Worm (Caenorhabditis elegans) whole organism, L3 larva: ENCODE results near the gene Y39A1C.1.
A peak's percentile ranks its signal among the peaks of the same experiment; 100 is the strongest.

Source experiments
- R02D3.7 ChIP-seq: fragments of 150-350 bp; optimal IDR thresholded peaks from 2 replicates; lab custom pipeline; 2014; ENCODE audit warnings: missing biosample characterization, missing genetic modification characterization
- ZK546.5 ChIP-seq: sonication (generic microtip); optimal IDR thresholded peaks from 2 replicates; lab custom pipeline; 2017; ENCODE audit warnings: missing biosample characterization, missing genetic modification characterization
- aly-2 ChIP-seq: fragments of 150-350 bp; optimal IDR thresholded peaks from 2 replicates; lab custom pipeline; 2014; ENCODE audit warnings: missing biosample characterization, missing genetic modification characterization
- ama-1 ChIP-seq: fragments of 150-350 bp; optimal IDR thresholded peaks from 2 replicates; lab custom pipeline; 2018
- ceh-16 ChIP-seq: sonication (generic microtip); optimal IDR thresholded peaks from 2 replicates; lab custom pipeline; 2017; ENCODE audit warnings: missing biosample characterization, missing genetic modification characterization
- ceh-82 ChIP-seq: fragments of 150-350 bp; optimal IDR thresholded peaks from 2 replicates; lab custom pipeline; 2014; ENCODE audit warnings: missing biosample characterization, missing genetic modification characterization
- ceh-9 ChIP-seq: sonication (generic microtip); optimal IDR thresholded peaks from 2 replicates; lab custom pipeline; 2018; ENCODE audit warnings: missing biosample characterization, missing genetic modification characterization
- egl-27 ChIP-seq: sonication (generic microtip); optimal IDR thresholded peaks from 4 replicates; lab custom pipeline; 2017; ENCODE audit warnings: missing biosample characterization, missing genetic modification reagents, missing genetic modification characterization
- elt-1 ChIP-seq: fragments of 150-350 bp; optimal IDR thresholded peaks from 2 replicates; lab custom pipeline; 2014; ENCODE audit warnings: missing biosample characterization, missing genetic modification characterization
- elt-2 ChIP-seq: sonication (generic microtip); optimal IDR thresholded peaks from 2 replicates; lab custom pipeline; 2016; ENCODE audit warnings: missing genetic modification reagents, mild to moderate bottlenecking, missing genetic modification characterization, missing compliant biosample characterization
- elt-3 ChIP-seq, 3 experiments: fragments of 150-350 bp in 1 of 3; sonication (generic microtip) in 2 of 3; optimal IDR thresholded peaks; 2 replicates in 2 of 3; 4 replicates in 1 of 3; lab custom pipeline; 2014 to 2017; ENCODE audit warnings: missing biosample characterization in 3 of 3, missing genetic modification characterization in 3 of 3
- eor-1 ChIP-seq, 2 experiments: fragments of 150-350 bp; optimal IDR thresholded peaks; 2 replicates each; lab custom pipeline; 2014 to 2018; ENCODE audit warnings: missing biosample characterization in 2 of 2, missing genetic modification characterization in 2 of 2
- fkh-10 ChIP-seq: sonication (generic microtip); optimal IDR thresholded peaks from 2 replicates; lab custom pipeline; 2017; ENCODE audit warnings: missing biosample characterization, missing genetic modification reagents, missing genetic modification characterization
- fkh-2 ChIP-seq: fragments of 150-350 bp; optimal IDR thresholded peaks from 2 replicates; lab custom pipeline; 2014; ENCODE audit warnings: missing biosample characterization, missing genetic modification reagents, missing genetic modification characterization
- fos-1 ChIP-seq: fragments of 150-350 bp; optimal IDR thresholded peaks from 2 replicates; lab custom pipeline; 2014; ENCODE audit warnings: missing biosample characterization, missing genetic modification characterization
- hmg-11 ChIP-seq: sonication (generic microtip); optimal IDR thresholded peaks from 2 replicates; lab custom pipeline; 2016; ENCODE audit warnings: missing genetic modification characterization, missing compliant biosample characterization
- jun-1 ChIP-seq: fragments of 150-350 bp; optimal IDR thresholded peaks from 2 replicates; lab custom pipeline; 2014; ENCODE audit warnings: missing biosample characterization, missing genetic modification reagents, missing genetic modification characterization
- lin-15B ChIP-seq: fragments of 150-350 bp; optimal IDR thresholded peaks from 2 replicates; lab custom pipeline; 2014; ENCODE audit warnings: missing biosample characterization, missing genetic modification characterization
- lin-39 ChIP-seq: fragments of 150-350 bp; optimal IDR thresholded peaks from 2 replicates; lab custom pipeline; 2018; ENCODE audit warnings: missing biosample characterization, missing genetic modification reagents, missing genetic modification characterization
- mdl-1 ChIP-seq: fragments of 150-350 bp; optimal IDR thresholded peaks from 2 replicates; lab custom pipeline; 2014; ENCODE audit warnings: missing biosample characterization, missing genetic modification characterization
- mml-1 ChIP-seq: fragments of 150-350 bp; sonication (generic microtip); optimal IDR thresholded peaks from 3 replicates; lab custom pipeline; 2014; ENCODE audit warnings: missing biosample characterization, missing genetic modification characterization
- nfya-1 ChIP-seq: sonication (generic microtip); optimal IDR thresholded peaks from 2 replicates; lab custom pipeline; 2017; ENCODE audit warnings: missing genetic modification characterization, mild to moderate bottlenecking, missing compliant biosample characterization, antibody characterized with exemption, moderate library complexity; ENCODE audit not compliant: insufficient read depth
- nhr-11 ChIP-seq: fragments of 150-350 bp; optimal IDR thresholded peaks from 2 replicates; lab custom pipeline; 2014; ENCODE audit warnings: missing biosample characterization, missing genetic modification characterization
- nhr-23 ChIP-seq: fragments of 150-350 bp; optimal IDR thresholded peaks from 2 replicates; lab custom pipeline; 2014; ENCODE audit warnings: missing biosample characterization, missing genetic modification reagents, missing genetic modification characterization
- nhr-237 ChIP-seq: fragments of 150-350 bp; optimal IDR thresholded peaks from 2 replicates; lab custom pipeline; 2014; ENCODE audit warnings: missing biosample characterization, missing genetic modification characterization
- nhr-25 ChIP-seq: sonication (generic microtip); optimal IDR thresholded peaks from 2 replicates; lab custom pipeline; 2017; ENCODE audit warnings: missing biosample characterization, missing genetic modification characterization
- nhr-28 ChIP-seq: fragments of 150-350 bp; optimal IDR thresholded peaks from 2 replicates; lab custom pipeline; 2014; ENCODE audit warnings: missing biosample characterization, missing genetic modification characterization
- nhr-43 ChIP-seq: sonication (generic microtip); optimal IDR thresholded peaks from 2 replicates; lab custom pipeline; 2016; ENCODE audit warnings: mild to moderate bottlenecking, missing genetic modification characterization, missing compliant biosample characterization; ENCODE audit not compliant: poor library complexity, severe bottlenecking
- nhr-67 ChIP-seq: fragments of 150-350 bp; optimal IDR thresholded peaks from 2 replicates; lab custom pipeline; 2014; ENCODE audit warnings: missing biosample characterization, missing genetic modification characterization
- nhr-76 ChIP-seq: fragments of 150-350 bp; sonication (generic microtip); optimal IDR thresholded peaks from 5 replicates; lab custom pipeline; 2014; ENCODE audit warnings: missing biosample characterization, missing genetic modification characterization
- nhr-77 ChIP-seq: fragments of 150-350 bp; optimal IDR thresholded peaks from 2 replicates; lab custom pipeline; 2014; ENCODE audit warnings: missing biosample characterization, missing genetic modification characterization
- pha-4 ChIP-seq: fragments of 150-350 bp; optimal IDR thresholded peaks from 2 replicates; lab custom pipeline; 2014; ENCODE audit warnings: missing biosample characterization, missing genetic modification reagents, missing genetic modification characterization
- sea-2 ChIP-seq: fragments of 150-350 bp; sonication (generic microtip); optimal IDR thresholded peaks from 4 replicates; lab custom pipeline; 2014; ENCODE audit warnings: missing biosample characterization, missing genetic modification reagents, missing genetic modification characterization
- skn-1 ChIP-seq: fragments of 150-350 bp; optimal IDR thresholded peaks from 2 replicates; lab custom pipeline; 2014; ENCODE audit warnings: missing biosample characterization, missing genetic modification characterization
- snpc-4 ChIP-seq: fragments of 150-350 bp; optimal IDR thresholded peaks from 2 replicates; lab custom pipeline; 2014; ENCODE audit warnings: missing biosample characterization, missing genetic modification characterization
- tbx-2 ChIP-seq: sonication (generic microtip); optimal IDR thresholded peaks from 2 replicates; lab custom pipeline; 2016; ENCODE audit warnings: mild to moderate bottlenecking, missing genetic modification characterization, missing compliant biosample characterization
- unc-39 ChIP-seq: sonication (generic microtip); optimal IDR thresholded peaks from 4 replicates; lab custom pipeline; 2017; ENCODE audit warnings: missing biosample characterization, missing genetic modification characterization
- zag-1 ChIP-seq: fragments of 150-350 bp; optimal IDR thresholded peaks from 2 replicates; lab custom pipeline; 2014; ENCODE audit warnings: missing biosample characterization, missing genetic modification characterization
- ztf-11 ChIP-seq: fragments of 150-350 bp; optimal IDR thresholded peaks from 2 replicates; lab custom pipeline; 2014; ENCODE audit warnings: missing biosample characterization, missing genetic modification characterization
- ztf-4 ChIP-seq: fragments of 150-350 bp; optimal IDR thresholded peaks from 2 replicates; lab custom pipeline; 2014; ENCODE audit warnings: missing biosample characterization, missing genetic modification characterization

Gene Y39A1C.1

ce11 chrIII:10888824-10889223, 33.6 kb downstream of the Y39A1C.1 start:
- no peak for TF ChIP-seq nhr-76 (tag; lab: Kevin White, UChicago)

ce11 chrIII:10894220-10894619, 39.0 kb downstream of the Y39A1C.1 start, which contains the start of gene fbxb-87:
fbxb-87 (plus strand) TSS chrIII:10894520.
- TF ChIP-seq ztf-4 (tag; lab: Kevin White, UChicago) (no peak), jun-1 (no peak), fkh-10 (GFP tag; lab: Kevin White, UChicago) (no peak), nhr-67 (tag; lab: Kevin White, UChicago) (no peak), mdl-1 (tag; lab: Kevin White, UChicago) (no peak), R02D3.7 (tag; lab: Kevin White, UChicago) (no peak), ZK546.5 (tag; lab: Kevin White, UChicago) (no peak), snpc-4 (tag; lab: Kevin White, UChicago) (no peak), nhr-43 (tag; lab: Kevin White, UChicago) (no peak), aly-2 (tag; lab: Kevin White, UChicago) (no peak), ceh-9 (tag; lab: Kevin White, UChicago) (no peak), nhr-76 (tag; lab: Kevin White, UChicago) (no peak), lin-15B (tag; lab: Kevin White, UChicago) (no peak), fos-1 (no peak)

- no peak for TF ChIP-seq elt-3 (tag; optimal IDR thresholded peaks at IDR 0.05; lab: Kevin White, UChicago)
- peak; percentile 70 for TF ChIP-seq pha-4 (tag; lab: Kevin White, UChicago)
- TF ChIP-seq nhr-23 (tag; lab: Kevin White, UChicago): peak; percentile 42
- TF ChIP-seq snpc-4 (tag; lab: Kevin White, UChicago): peak; percentile 26
- TF ChIP-seq nhr-25 (tag; lab: Kevin White, UChicago): no peak
- peak; percentile 83 for TF ChIP-seq lin-15B (tag; lab: Kevin White, UChicago)
- peak; percentile 54 for TF ChIP-seq nfya-1
- peak; percentile 41 for TF ChIP-seq hmg-11 (tag; lab: Kevin White, UChicago)
- TF ChIP-seq R02D3.7 (tag; lab: Kevin White, UChicago): no peak
These were observed 40.7 kb downstream of the Y39A1C.1 start, which contains the start of gene com-1 for ce11 chrIII:10895817-10896413. com-1 (plus strand) TSS chrIII:10896363.

ce11 chrIII:10902341-10902740, 47.1 kb downstream of the Y39A1C.1 start, which contains the start of gene unc-119:
unc-119 (plus strand) TSS chrIII:10902641.
- TF ChIP-seq aly-2 (tag; lab: Kevin White, UChicago): no peak
- no peak for TF ChIP-seq nhr-11 (tag; lab: Kevin White, UChicago)
- no peak for TF ChIP-seq pha-4 (tag; lab: Kevin White, UChicago)
- no peak for TF ChIP-seq fkh-10 (GFP tag; lab: Kevin White, UChicago)
- no peak for TF ChIP-seq nhr-23 (tag; lab: Kevin White, UChicago)
- TF ChIP-seq ceh-16 (tag; lab: Kevin White, UChicago): no peak
- no peak for TF ChIP-seq mml-1 (tag; lab: Kevin White, UChicago)
- TF ChIP-seq fkh-2 (tag; lab: Kevin White, UChicago): no peak
- no peak for TF ChIP-seq elt-2 (tag; lab: Kevin White, UChicago)
- TF ChIP-seq tbx-2 (tag; lab: Kevin White, UChicago): no peak
- TF ChIP-seq nhr-76 (tag; lab: Kevin White, UChicago): no peak
- TF ChIP-seq mdl-1 (tag; lab: Kevin White, UChicago): no peak
- TF ChIP-seq ceh-82 (tag; lab: Kevin White, UChicago): no peak
- no peak for TF ChIP-seq skn-1
- TF ChIP-seq ama-1: no peak
- TF ChIP-seq R02D3.7 (tag; lab: Kevin White, UChicago): no peak

ce11 chrIII:10903009-10903609, 47.9 kb downstream of the Y39A1C.1 start:
- TF ChIP-seq ztf-4 (tag; lab: Kevin White, UChicago) (no peak), ztf-11 (tag; lab: Kevin White, UChicago) (no peak), ama-1 (no peak), fos-1 (no peak), nhr-11 (tag; lab: Kevin White, UChicago) (peak; percentile 16), ceh-82 (tag; lab: Kevin White, UChicago) (no peak), nhr-237 (tag; lab: Kevin White, UChicago) (no peak), nfya-1 (peak; percentile 38), jun-1 (no peak), unc-39 (no peak), hmg-11 (tag; lab: Kevin White, UChicago) (no peak), zag-1 (tag; lab: Kevin White, UChicago) (no peak), nhr-77 (tag; lab: Kevin White, UChicago) (no peak), eor-1 (tag; optimal IDR thresholded peaks at IDR 0.05; lab: Kevin White, UChicago) (no peak), pha-4 (tag; lab: Kevin White, UChicago) (no peak), skn-1 (no peak), fkh-2 (tag; lab: Kevin White, UChicago) (no peak), nhr-28 (tag; lab: Kevin White, UChicago) (no peak), lin-15B (tag; lab: Kevin White, UChicago) (peak; percentile 21), tbx-2 (tag; lab: Kevin White, UChicago) (no peak), snpc-4 (tag; lab: Kevin White, UChicago) (peak; percentile 39), sea-2 (GFP tag; lab: Kevin White, UChicago) (no peak), ZK546.5 (tag; lab: Kevin White, UChicago) (no peak), elt-1 (tag; lab: Kevin White, UChicago) (no peak), fkh-10 (GFP tag; lab: Kevin White, UChicago) (peak; percentile 71), egl-27 (tag; lab: Kevin White, UChicago) (no peak), lin-39 (peak; percentile 18)
- TF ChIP-seq, all 47 proteins: peak for 6
